Worm (Caenorhabditis elegans) whole organism, L4 larva: ENCODE results near the gene nhr-175.

ENCODE experiments used
- D1046.2 ChIP-seq: fragments of 200-800 bp; sonication (Bioruptor generic); IDR thresholded peaks from 2 replicates; pipeline ENCODE4 v1.3.6; 2022; ENCODE audit warnings: missing genetic modification characterization, missing compliant biosample characterization
- F26F4.8 ChIP-seq: fragments of 200-800 bp; sonication (Bioruptor generic); conservative IDR thresholded peaks from 2 replicates; pipeline ENCODE4 v1.3.6; 2022; ENCODE audit warnings: missing genetic modification characterization, missing compliant biosample characterization
- F37D6.2 ChIP-seq: sonication (generic microtip); optimal IDR thresholded peaks from 2 replicates; lab custom pipeline; 2016; ENCODE audit warnings: mild to moderate bottlenecking, missing genetic modification characterization, missing compliant biosample characterization
- T26A8.4 ChIP-seq: fragments of 200-800 bp; sonication (Bioruptor generic); IDR thresholded peaks from 2 replicates; pipeline ENCODE4 v1.3.6; 2022; ENCODE audit warnings: missing genetic modification characterization, missing compliant biosample characterization
- Y105C5A.15 ChIP-seq: fragments of 200-800 bp; sonication (Bioruptor generic); IDR thresholded peaks from 2 replicates; pipeline ENCODE4 v1.3.6; 2022; ENCODE audit warnings: missing genetic modification characterization, missing compliant biosample characterization
- Y75B8A.6 ChIP-seq: fragments of 200-800 bp; sonication (Bioruptor generic); IDR thresholded peaks from 2 replicates; pipeline ENCODE4 v1.3.6; 2022; ENCODE audit warnings: missing genetic modification reagents, missing genetic modification characterization, missing compliant biosample characterization
- arid-1 ChIP-seq: fragments of 200-800 bp; sonication (Bioruptor generic); conservative IDR thresholded peaks from 2 replicates; pipeline ENCODE4 v1.3.6; 2022; ENCODE audit warnings: missing genetic modification reagents, missing genetic modification characterization, missing compliant biosample characterization
- ceh-20 ChIP-seq: fragments of 200-800 bp; sonication (Bioruptor generic); IDR thresholded peaks from 2 replicates; pipeline ENCODE4 v1.3.6; 2022; ENCODE audit warnings: missing genetic modification reagents, missing genetic modification characterization, missing compliant biosample characterization
- ceh-28 ChIP-seq: fragments of 150-350 bp; optimal IDR thresholded peaks from 2 replicates; lab custom pipeline; 2014; ENCODE audit warnings: missing biosample characterization, missing genetic modification reagents, missing genetic modification characterization
- ceh-62 ChIP-seq: sonication (generic microtip); optimal IDR thresholded peaks from 2 replicates; lab custom pipeline; 2017; ENCODE audit warnings: missing biosample characterization, missing genetic modification characterization
- ceh-82 ChIP-seq: sonication (generic microtip); optimal IDR thresholded peaks from 2 replicates; lab custom pipeline; 2017; ENCODE audit warnings: missing biosample characterization, missing genetic modification characterization
- cey-2 ChIP-seq: sonication (generic microtip); optimal IDR thresholded peaks from 3 replicates; lab custom pipeline; 2017; ENCODE audit warnings: missing genetic modification characterization, mild to moderate bottlenecking, missing compliant biosample characterization, antibody characterized with exemption, borderline replicate concordance; ENCODE audit not compliant: insufficient read depth
- ctbp-1 ChIP-seq: fragments of 200-800 bp; sonication (Bioruptor generic); IDR thresholded peaks from 2 replicates; pipeline ENCODE4 v1.3.6; 2022; ENCODE audit warnings: missing genetic modification reagents, missing genetic modification characterization, missing compliant biosample characterization
- daf-12 ChIP-seq: fragments of 150-350 bp; optimal IDR thresholded peaks from 2 replicates; lab custom pipeline; 2014; ENCODE audit warnings: missing biosample characterization, missing genetic modification reagents, missing genetic modification characterization
- daf-16 ChIP-seq, 3 experiments: sonication (generic microtip); optimal IDR thresholded peaks; 2 replicates each; lab custom pipeline; 2016 to 2017; ENCODE audit warnings: missing genetic modification characterization in 3 of 3, missing genetic modification reagents in 3 of 3, mild to moderate bottlenecking in 2 of 3, missing compliant biosample characterization in 2 of 3, missing biosample characterization in 1 of 3, moderate library complexity in 1 of 3
- daf-19 ChIP-seq: fragments of 200-800 bp; sonication (Bioruptor generic); conservative IDR thresholded peaks from 2 replicates; pipeline ENCODE4 v1.3.6; 2022; ENCODE audit warnings: missing genetic modification characterization, missing compliant biosample characterization
- daf-8 ChIP-seq: fragments of 200-800 bp; sonication (Bioruptor generic); IDR thresholded peaks from 2 replicates; pipeline ENCODE4 v1.3.6; 2022; ENCODE audit warnings: missing genetic modification characterization, missing compliant biosample characterization
- dmd-6 ChIP-seq: fragments of 200-800 bp; sonication (Bioruptor generic); IDR thresholded peaks from 2 replicates; pipeline ENCODE4 v1.3.6; 2022; ENCODE audit warnings: missing genetic modification reagents, missing genetic modification characterization, missing compliant biosample characterization
- dmd-8 ChIP-seq: fragments of 200-800 bp; sonication (Bioruptor generic); IDR thresholded peaks from 2 replicates; pipeline ENCODE4 v1.3.6; 2022; ENCODE audit warnings: missing genetic modification characterization, missing compliant biosample characterization
- dmd-9 ChIP-seq: fragments of 200-800 bp; sonication (Bioruptor generic); IDR thresholded peaks from 2 replicates; pipeline ENCODE4 v1.3.6; 2022; ENCODE audit warnings: missing genetic modification reagents, missing genetic modification characterization, missing compliant biosample characterization
- egl-27 ChIP-seq: sonication (generic microtip); optimal IDR thresholded peaks from 3 replicates; lab custom pipeline; 2017; ENCODE audit warnings: missing biosample characterization, missing genetic modification reagents, missing genetic modification characterization
- fkh-10 ChIP-seq: fragments of 150-350 bp; optimal IDR thresholded peaks from 2 replicates; lab custom pipeline; 2014; ENCODE audit warnings: missing biosample characterization, missing genetic modification reagents, missing genetic modification characterization
- gei-8 ChIP-seq: fragments of 200-800 bp; sonication (Bioruptor generic); optimal IDR thresholded peaks from 2 replicates; lab custom pipeline; 2018; ENCODE audit warnings: mild to moderate bottlenecking, missing genetic modification characterization, missing compliant biosample characterization
- hif-1 ChIP-seq, 2 experiments: sonication (generic microtip); optimal IDR thresholded peaks; 2 replicates each; lab custom pipeline; 2016 to 2017; ENCODE audit warnings: missing compliant biosample characterization in 2 of 2, missing genetic modification characterization in 2 of 2, missing genetic modification reagents in 2 of 2, missing genotype in 2 of 2, mild to moderate bottlenecking in 1 of 2
- hlh-11 ChIP-seq: fragments of 200-800 bp; sonication (Bioruptor generic); optimal IDR thresholded peaks from 2 replicates; lab custom pipeline; 2018; ENCODE audit warnings: mild to moderate bottlenecking, missing genetic modification characterization, missing compliant biosample characterization
- hmg-1.1 ChIP-seq: fragments of 200-800 bp; sonication (Bioruptor generic); IDR thresholded peaks from 2 replicates; pipeline ENCODE4 v1.3.6; 2022; ENCODE audit warnings: missing genetic modification reagents, missing genetic modification characterization, missing compliant biosample characterization
- jun-1 ChIP-seq: fragments of 150-350 bp; optimal IDR thresholded peaks from 2 replicates; lab custom pipeline; 2014; ENCODE audit warnings: missing biosample characterization, missing genetic modification reagents, missing genetic modification characterization
- lin-1 ChIP-seq: fragments of 200-800 bp; sonication (Bioruptor generic); IDR thresholded peaks from 2 replicates; pipeline ENCODE4 v1.3.6; 2022; ENCODE audit warnings: missing genetic modification reagents, missing genetic modification characterization, missing compliant biosample characterization
- lin-38 ChIP-seq: fragments of 200-800 bp; sonication (Bioruptor generic); IDR thresholded peaks from 2 replicates; pipeline ENCODE4 v1.3.6; 2022; ENCODE audit warnings: missing genetic modification reagents, missing genetic modification characterization, missing compliant biosample characterization
- lir-3 ChIP-seq: sonication (generic microtip); optimal IDR thresholded peaks from 2 replicates; lab custom pipeline; 2016; ENCODE audit warnings: mild to moderate bottlenecking, missing genetic modification characterization, missing compliant biosample characterization
- mdt-29 ChIP-seq: fragments of 200-800 bp; sonication (Bioruptor generic); IDR thresholded peaks from 2 replicates; pipeline ENCODE4 v1.3.6; 2022; ENCODE audit warnings: missing genetic modification reagents, missing genetic modification characterization, missing compliant biosample characterization
- mxl-2 ChIP-seq: fragments of 200-800 bp; sonication (Bioruptor generic); conservative IDR thresholded peaks from 2 replicates; pipeline ENCODE4 v1.3.6; 2022; ENCODE audit warnings: missing genetic modification reagents, missing genetic modification characterization, missing compliant biosample characterization
- nhr-10 ChIP-seq: fragments of 150-350 bp; optimal IDR thresholded peaks from 2 replicates; lab custom pipeline; 2014; ENCODE audit warnings: missing biosample characterization, missing genetic modification characterization
- nhr-111 ChIP-seq: fragments of 200-800 bp; sonication (Bioruptor generic); optimal IDR thresholded peaks from 2 replicates; lab custom pipeline; 2018; ENCODE audit warnings: mild to moderate bottlenecking, missing genetic modification characterization, missing compliant biosample characterization
- nhr-41 ChIP-seq: fragments of 200-800 bp; sonication (Bioruptor generic); IDR thresholded peaks from 2 replicates; pipeline ENCODE4 v1.3.6; 2022; ENCODE audit warnings: missing genetic modification reagents, missing genetic modification characterization, missing compliant biosample characterization
- php-3 ChIP-seq: fragments of 200-800 bp; sonication (Bioruptor generic); IDR thresholded peaks from 2 replicates; pipeline ENCODE4 v1.3.6; 2022; ENCODE audit warnings: missing genetic modification reagents, missing genetic modification characterization, missing compliant biosample characterization
- pqm-1 ChIP-seq: sonication (generic microtip); optimal IDR thresholded peaks from 2 replicates; lab custom pipeline; 2017; ENCODE audit warnings: missing biosample characterization, missing genetic modification characterization
- rbr-2 ChIP-seq: sonication (generic microtip); optimal IDR thresholded peaks from 2 replicates; lab custom pipeline; 2016; ENCODE audit warnings: missing genotype, missing genetic modification characterization, missing compliant biosample characterization
- saeg-2 ChIP-seq: fragments of 200-800 bp; sonication (Bioruptor generic); IDR thresholded peaks from 2 replicates; pipeline ENCODE4 v1.3.6; 2022; ENCODE audit warnings: missing genetic modification reagents, missing genetic modification characterization, missing compliant biosample characterization
- sdz-12 ChIP-seq: fragments of 200-800 bp; sonication (Bioruptor generic); optimal IDR thresholded peaks from 2 replicates; lab custom pipeline; 2018; ENCODE audit warnings: mild to moderate bottlenecking, missing genetic modification characterization, missing compliant biosample characterization
- set-16 ChIP-seq: fragments of 200-800 bp; sonication (Bioruptor generic); IDR thresholded peaks from 2 replicates; pipeline ENCODE4 v1.3.6; 2022; ENCODE audit warnings: missing genetic modification reagents, missing genetic modification characterization, missing compliant biosample characterization
- snpc-1.2 ChIP-seq: fragments of 200-800 bp; sonication (Bioruptor generic); IDR thresholded peaks from 2 replicates; pipeline ENCODE4 v1.3.6; 2022; ENCODE audit warnings: missing genetic modification reagents, missing genetic modification characterization, missing compliant biosample characterization
- snpc-4 ChIP-seq: fragments of 150-350 bp; optimal IDR thresholded peaks from 2 replicates; lab custom pipeline; 2014; ENCODE audit warnings: missing biosample characterization, missing genetic modification characterization
- spr-1 ChIP-seq: sonication (generic microtip); optimal IDR thresholded peaks from 2 replicates; lab custom pipeline; 2016; ENCODE audit warnings: mild to moderate bottlenecking, missing genetic modification characterization, missing compliant biosample characterization
- spr-3 ChIP-seq: fragments of 200-800 bp; sonication (Bioruptor generic); optimal IDR thresholded peaks from 2 replicates; lab custom pipeline; 2018; ENCODE audit warnings: mild to moderate bottlenecking, missing genetic modification characterization, missing compliant biosample characterization
- unc-39 ChIP-seq: sonication (generic microtip); optimal IDR thresholded peaks from 2 replicates; lab custom pipeline; 2017; ENCODE audit warnings: missing biosample characterization, missing genetic modification characterization
- unc-62 ChIP-seq, 3 experiments: fragments of 150-350 bp in 1 of 3; sonication (generic microtip); optimal IDR thresholded peaks in 2 of 3; peaks in 1 of 3; 1 replicate in 1 of 3; 2 replicates in 2 of 3; lab custom pipeline; 2014 to 2017; ENCODE audit warnings: missing biosample characterization in 3 of 3, missing genetic modification characterization in 3 of 3, missing genetic modification reagents in 3 of 3, missing genotype in 1 of 3
- zag-1 ChIP-seq: fragments of 150-350 bp; optimal IDR thresholded peaks from 2 replicates; lab custom pipeline; 2014; ENCODE audit warnings: missing biosample characterization, missing genetic modification characterization
- zfp-2 ChIP-seq: sonication (generic microtip); optimal IDR thresholded peaks from 2 replicates; lab custom pipeline; 2016; ENCODE audit warnings: mild to moderate bottlenecking, missing genetic modification characterization, missing compliant biosample characterization
- zfp-3 ChIP-seq: fragments of 200-800 bp; sonication (Bioruptor generic); conservative IDR thresholded peaks from 2 replicates; pipeline ENCODE4 v1.3.6; 2022; ENCODE audit warnings: missing genetic modification reagents, missing genetic modification characterization, missing compliant biosample characterization
- ztf-11 ChIP-seq: fragments of 150-350 bp; optimal IDR thresholded peaks from 2 replicates; lab custom pipeline; 2014; ENCODE audit warnings: missing biosample characterization, missing genetic modification characterization

Gene nhr-175

ce11 chrV:13879241-13879640 lies 12.8 kb downstream of the nhr-175 start, which contains the start of gene lbp-7 (continued):
- TF ChIP-seq ceh-82, result no peak
- TF ChIP-seq saeg-2 (GFP tag; lab: Robert Waterston, UW), result no peak
- no peak for TF ChIP-seq zfp-2 (tag; lab: Kevin White, UChicago)
- TF ChIP-seq nhr-10 (tag; lab: Kevin White, UChicago), result no peak
- TF ChIP-seq ceh-20 (GFP tag; lab: Robert Waterston, UW), result no peak
- peak; percentile 81 for TF ChIP-seq dmd-6 (GFP tag; lab: Robert Waterston, UW)
- no peak for TF ChIP-seq snpc-1.2
- no peak for TF ChIP-seq lir-3
- TF ChIP-seq daf-12 (tag; lab: Kevin White, UChicago), result no peak
- TF ChIP-seq unc-62 (GFP tag; optimal IDR thresholded peaks at IDR 0.05 in 1 of 2; lab: Kevin White, UChicago), result peak in 1 of 2 experiments; percentile 39
- no peak for TF ChIP-seq unc-62 (tag; optimal IDR thresholded peaks at IDR 0.05; lab: Kevin White, UChicago)
- TF ChIP-seq cey-2 (tag; lab: Kevin White, UChicago), result no peak
- no peak for TF ChIP-seq lin-38
- no peak for TF ChIP-seq Y105C5A.15 (GFP tag; lab: Robert Waterston, UW)
- TF ChIP-seq lin-1, result no peak
- peak; percentile 55 for TF ChIP-seq hlh-11
- TF ChIP-seq F37D6.2 (tag; lab: Kevin White, UChicago), result no peak
- no peak for TF ChIP-seq dmd-9 (GFP tag; lab: Robert Waterston, UW)
- TF ChIP-seq mxl-2 (GFP tag; lab: Robert Waterston, UW), result no peak
- no peak for TF ChIP-seq ceh-28 (tag; lab: Kevin White, UChicago)
- TF ChIP-seq ztf-11 (tag; lab: Kevin White, UChicago), result no peak
- TF ChIP-seq T26A8.4, result no peak
- TF ChIP-seq Y75B8A.6, result no peak
- TF ChIP-seq zfp-3 (GFP tag; lab: Robert Waterston, UW), result no peak
- no peak for TF ChIP-seq daf-16 (GFP tag; optimal IDR thresholded peaks at IDR 0.05; lab: Kevin White, UChicago)
- peak; percentile 79 for TF ChIP-seq daf-16 (tag; optimal IDR thresholded peaks at IDR 0.05; lab: Kevin White, UChicago)
- no peak for TF ChIP-seq hmg-1.1 (GFP tag; lab: Robert Waterston, UW)
- TF ChIP-seq daf-8 (GFP tag; lab: Robert Waterston, UW), result no peak
- TF ChIP-seq unc-39 (tag; lab: Kevin White, UChicago), result no peak
- TF ChIP-seq arid-1 (GFP tag; lab: Robert Waterston, UW), result no peak
- TF ChIP-seq spr-1, result no peak
- no peak for TF ChIP-seq zag-1 (tag; lab: Kevin White, UChicago)
- TF ChIP-seq daf-19 (GFP tag; lab: Robert Waterston, UW), result no peak
- TF ChIP-seq fkh-10 (GFP tag; lab: Kevin White, UChicago), result no peak
- TF ChIP-seq set-16 (GFP tag; lab: Robert Waterston, UW), result no peak
- no peak for TF ChIP-seq nhr-41 (GFP tag; lab: Robert Waterston, UW)
- TF ChIP-seq jun-1 (tag; lab: Kevin White, UChicago), result no peak
- TF ChIP-seq pqm-1 (tag; lab: Kevin White, UChicago), result peak; percentile 70
- no peak for TF ChIP-seq mdt-29
- no peak for TF ChIP-seq nhr-111 (GFP tag; lab: Kevin White, UChicago)
- no peak for TF ChIP-seq rbr-2 (tag; lab: Kevin White, UChicago)
- no peak for TF ChIP-seq spr-3 (GFP tag; lab: Kevin White, UChicago)
- no peak for TF ChIP-seq snpc-4 (tag; lab: Kevin White, UChicago)
- TF ChIP-seq dmd-8 (GFP tag; lab: Robert Waterston, UW), result no peak
- no peak for TF ChIP-seq F26F4.8 (GFP tag; lab: Robert Waterston, UW)
- TF ChIP-seq D1046.2, result no peak
- no peak for TF ChIP-seq sdz-12
- no peak for TF ChIP-seq ctbp-1
- TF ChIP-seq egl-27 (tag; lab: Kevin White, UChicago), result no peak
- no peak for TF ChIP-seq ceh-62
- peak; percentile 62; the same call in 1 of the 2 replicates for TF ChIP-seq php-3 (GFP tag; lab: Robert Waterston, UW)
- no peak for TF ChIP-seq gei-8 (GFP tag; lab: Kevin White, UChicago)
- TF ChIP-seq hif-1 (tag; optimal IDR thresholded peaks at IDR 0.05; lab: Kevin White, UChicago), result no peak
